Worm (Caenorhabditis elegans): ENCODE results near the gene F35E8.2.

DNA sequence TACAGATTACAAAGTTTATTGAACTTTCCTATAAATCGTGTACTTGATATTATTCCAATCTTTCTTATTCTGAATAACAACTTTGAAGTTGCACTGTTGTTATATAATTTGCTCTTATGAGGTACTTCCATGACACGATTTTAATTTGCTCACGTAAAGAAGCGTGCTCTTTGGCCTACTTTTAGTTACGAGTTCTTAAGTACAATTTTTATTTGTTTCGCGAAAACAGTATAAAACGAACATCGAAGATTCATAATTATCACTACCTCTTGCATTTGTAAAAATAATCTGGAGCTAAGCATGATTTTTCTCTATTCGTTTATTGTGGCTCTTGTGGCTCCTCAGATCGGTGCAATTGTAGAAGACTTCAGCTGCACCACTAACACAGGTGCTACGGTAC, 8.3 kb downstream of the F35E8.2 start, which contains the start of gene F35E8.7:
- TF ChIP-seq mes-4 (tag; optimal IDR thresholded peaks at IDR 0.05) (no peak), dpl-1 (GFP tag; optimal IDR thresholded peaks at IDR 0.05) (no peak), pha-4 (tag; optimal IDR thresholded peaks at IDR 0.05) (no peak)

All from whole organism, young adult.